Worm (Caenorhabditis elegans): Measurements from ENCODE around the gene spp-16.

DNA sequence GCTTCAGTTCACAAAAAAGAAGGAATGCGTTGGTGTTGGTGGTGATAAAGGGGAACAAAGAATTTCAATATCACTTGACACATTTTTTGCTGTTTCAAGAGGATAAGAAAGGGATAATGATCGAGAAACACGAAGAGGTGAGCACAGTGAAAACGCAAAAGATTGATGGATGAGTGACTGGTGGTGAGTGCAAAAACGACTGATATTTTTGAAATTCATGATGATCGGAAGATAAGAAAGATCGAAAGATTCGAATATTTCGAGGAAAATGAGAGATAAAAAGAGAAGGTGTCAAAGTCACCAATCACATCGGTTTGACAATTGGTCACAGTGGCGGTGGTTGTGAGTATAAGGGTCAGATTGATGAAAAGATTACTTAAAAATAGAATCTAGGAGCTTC lies 14.8 kb upstream of the spp-16 start:
- TF ChIP-seq zag-1 (tag; optimal IDR thresholded peaks at IDR 0.05) (no peak), pha-4 (tag; optimal IDR thresholded peaks at IDR 0.05) (no peak), R02D3.7 (tag; optimal IDR thresholded peaks at IDR 0.05) (no peak), nhr-28 (tag; optimal IDR thresholded peaks at IDR 0.05) (no peak), ceh-16 (tag; optimal IDR thresholded peaks at IDR 0.05) (no peak), fkh-10 (GFP tag; optimal IDR thresholded peaks at IDR 0.05) (no peak), aly-2 (tag; optimal IDR thresholded peaks at IDR 0.05) (no peak), nhr-12 (tag; optimal IDR thresholded peaks at IDR 0.05) (no peak), snpc-4 (tag; optimal IDR thresholded peaks at IDR 0.05) (no peak)
